Fruit fly (Drosophila melanogaster) whole organism, prepupa: ENCODE data around the gene LysRS.
A peak's percentile ranks its signal among the peaks of the same experiment; 100 is the strongest.

ENCODE experiments used
- Blimp-1 ChIP-seq: fragments of 200-800 bp; sonication (Bioruptor generic); optimal IDR thresholded peaks from 3 replicates; lab custom pipeline; 2017; ENCODE audit warnings: missing biosample characterization, missing genetic modification characterization, mild to moderate bottlenecking, moderate library complexity, missing genetic modification reagents
- CG10631 ChIP-seq: fragments of 200-800 bp; sonication (Bioruptor generic); optimal IDR thresholded peaks from 2 replicates; lab custom pipeline; 2016; ENCODE audit warnings: missing biosample characterization, missing genetic modification characterization
- CG11294 ChIP-seq: fragments of 200-800 bp; sonication (Bioruptor generic); IDR thresholded peaks from 2 replicates; pipeline ENCODE4 v1.3.6; 2022; ENCODE audit warnings: missing biosample characterization, missing genetic modification characterization
- CG11902 ChIP-seq: fragments of 200-800 bp; sonication (Bioruptor generic); optimal IDR thresholded peaks from 3 replicates; lab custom pipeline; 2016; ENCODE audit warnings: missing biosample characterization, missing genetic modification characterization
- CG15336 ChIP-seq: fragments of 200-800 bp; sonication (Bioruptor generic); IDR thresholded peaks from 2 replicates; pipeline ENCODE4 v1.3.6; 2022; ENCODE audit warnings: missing biosample characterization, missing genetic modification characterization
- CG1621 ChIP-seq: fragments of 200-800 bp; sonication (Bioruptor generic); optimal IDR thresholded peaks from 3 replicates; lab custom pipeline; 2018; ENCODE audit warnings: missing biosample characterization, mild to moderate bottlenecking, missing genetic modification characterization
- CG16779 ChIP-seq: fragments of 200-800 bp; sonication (Bioruptor generic); optimal IDR thresholded peaks from 3 replicates; lab custom pipeline; 2017; ENCODE audit warnings: missing biosample characterization, mild to moderate bottlenecking, missing genetic modification characterization
- CG3032 ChIP-seq: fragments of 200-800 bp; optimal IDR thresholded peaks from 2 replicates; lab custom pipeline; 2019; ENCODE audit warnings: missing biosample characterization, mild to moderate bottlenecking, missing genetic modification characterization, moderate library complexity
- CG32006 ChIP-seq: fragments of 200-800 bp; sonication (Bioruptor generic); optimal IDR thresholded peaks from 3 replicates; lab custom pipeline; 2017; ENCODE audit warnings: missing biosample characterization, mild to moderate bottlenecking, missing genetic modification characterization
- CG34406 ChIP-seq: fragments of 200-800 bp; sonication (Bioruptor generic); optimal IDR thresholded peaks from 3 replicates; lab custom pipeline; 2016; ENCODE audit warnings: missing biosample characterization, missing genetic modification characterization
- CG6276 ChIP-seq: fragments of 200-800 bp; sonication (Bioruptor generic); optimal IDR thresholded peaks from 2 replicates; lab custom pipeline; 2017; ENCODE audit warnings: missing biosample characterization, mild to moderate bottlenecking, missing genetic modification characterization
- CG6792 ChIP-seq: fragments of 200-800 bp; sonication (Bioruptor generic); optimal IDR thresholded peaks from 3 replicates; lab custom pipeline; 2016; ENCODE audit warnings: missing biosample characterization, missing genetic modification characterization
- CG6808 ChIP-seq: fragments of 200-800 bp; sonication (Bioruptor generic); optimal IDR thresholded peaks from 3 replicates; lab custom pipeline; 2017; ENCODE audit warnings: missing biosample characterization, missing genetic modification characterization, mild to moderate bottlenecking, moderate library complexity, missing genetic modification reagents
- CG6854 ChIP-seq: fragments of 200-800 bp; sonication (Bioruptor generic); optimal IDR thresholded peaks from 2 replicates; lab custom pipeline; 2017; ENCODE audit warnings: missing biosample characterization, mild to moderate bottlenecking, missing genetic modification characterization
- CG8119 ChIP-seq: fragments of 200-800 bp; sonication (Bioruptor generic); IDR thresholded peaks from 3 replicates; pipeline ENCODE4 v1.3.6; 2022; ENCODE audit warnings: missing biosample characterization, missing genetic modification characterization
- CG8632 ChIP-seq: fragments of 200-800 bp; sonication (Bioruptor generic); optimal IDR thresholded peaks from 3 replicates; lab custom pipeline; 2016; ENCODE audit warnings: missing biosample characterization, missing genetic modification characterization
- CG9139 ChIP-seq: fragments of 200-800 bp; sonication (Bioruptor generic); optimal IDR thresholded peaks from 3 replicates; lab custom pipeline; 2017; ENCODE audit warnings: missing biosample characterization, mild to moderate bottlenecking, missing genetic modification characterization
- Eip75B ChIP-seq: fragments of 200-800 bp; sonication (Bioruptor generic); optimal IDR thresholded peaks from 3 replicates; lab custom pipeline; 2016; ENCODE audit warnings: missing biosample characterization, missing genetic modification characterization
- Eip78C ChIP-seq: fragments of 200-800 bp; sonication (Bioruptor generic); peaks from one replicate; lab custom pipeline; 2016; ENCODE audit warnings: missing biosample characterization, missing genetic modification characterization
- Eip93F ChIP-seq: fragments of 200-800 bp; sonication (Bioruptor generic); optimal IDR thresholded peaks from 2 replicates; lab custom pipeline; 2016; ENCODE audit warnings: missing biosample characterization, mild to moderate bottlenecking, missing genetic modification characterization
- Ets21C ChIP-seq: fragments of 200-800 bp; sonication (Bioruptor generic); optimal IDR thresholded peaks from 3 replicates; lab custom pipeline; 2016; ENCODE audit warnings: missing biosample characterization, missing genetic modification characterization
- Ets96B ChIP-seq: fragments of 200-800 bp; optimal IDR thresholded peaks from 2 replicates; lab custom pipeline; 2019; ENCODE audit warnings: missing biosample characterization, mild to moderate bottlenecking, missing genetic modification characterization, moderate library complexity
- Hr38 ChIP-seq: sonication (Bioruptor generic); optimal IDR thresholded peaks from 2 replicates; lab custom pipeline; 2016; ENCODE audit warnings: missing biosample characterization, missing genetic modification characterization
- Hr4 ChIP-seq: fragments of 200-800 bp; sonication (Bioruptor generic); optimal IDR thresholded peaks from 3 replicates; lab custom pipeline; 2016; ENCODE audit warnings: missing biosample characterization, missing genetic modification characterization
- Lpt ChIP-seq: fragments of 200-800 bp; sonication (Bioruptor generic); optimal IDR thresholded peaks from 3 replicates; lab custom pipeline; 2016; ENCODE audit warnings: missing biosample characterization, missing genetic modification characterization
- Met ChIP-seq: fragments of 200-800 bp; sonication (Bioruptor generic); optimal IDR thresholded peaks from 3 replicates; lab custom pipeline; 2016; ENCODE audit warnings: missing biosample characterization, missing genetic modification characterization
- Sox102F ChIP-seq: fragments of 200-800 bp; sonication (Bioruptor generic); optimal IDR thresholded peaks from 2 replicates; lab custom pipeline; 2016; ENCODE audit warnings: missing biosample characterization, mild to moderate bottlenecking, missing genetic modification characterization
- Sox14 ChIP-seq: fragments of 200-800 bp; sonication (Bioruptor generic); optimal IDR thresholded peaks from 3 replicates; lab custom pipeline; 2016; ENCODE audit warnings: missing biosample characterization, missing genetic modification characterization
- Sox15 ChIP-seq: fragments of 200-800 bp; sonication (Bioruptor generic); optimal IDR thresholded peaks from 3 replicates; lab custom pipeline; 2016; ENCODE audit warnings: missing biosample characterization, missing genetic modification characterization
- dsx ChIP-seq: fragments of 200-800 bp; optimal IDR thresholded peaks from 3 replicates; lab custom pipeline; 2019; ENCODE audit warnings: missing biosample characterization, mild to moderate bottlenecking, missing genetic modification characterization, moderate library complexity; ENCODE audit not compliant: poor library complexity, severe bottlenecking
- eg ChIP-seq: fragments of 200-800 bp; sonication (Bioruptor generic); IDR thresholded peaks from 3 replicates; pipeline ENCODE4 v1.3.6; 2022; ENCODE audit warnings: missing biosample characterization, missing genetic modification characterization
- esn ChIP-seq: fragments of 200-800 bp; sonication (Bioruptor generic); optimal IDR thresholded peaks from 2 replicates; lab custom pipeline; 2016; ENCODE audit warnings: missing biosample characterization, mild to moderate bottlenecking, missing genetic modification characterization, moderate library complexity
- fd59A ChIP-seq: fragments of 200-800 bp; sonication (Bioruptor generic); optimal IDR thresholded peaks from 2 replicates; lab custom pipeline; 2017; ENCODE audit warnings: missing biosample characterization, mild to moderate bottlenecking, missing genetic modification characterization, missing genetic modification reagents
- lz ChIP-seq: fragments of 200-800 bp; sonication (Bioruptor generic); optimal IDR thresholded peaks from 3 replicates; lab custom pipeline; 2016; ENCODE audit warnings: missing biosample characterization, missing genetic modification characterization
- net ChIP-seq: fragments of 200-800 bp; sonication (Bioruptor generic); optimal IDR thresholded peaks from 3 replicates; lab custom pipeline; 2016; ENCODE audit warnings: missing biosample characterization, missing genetic modification characterization
- spab ChIP-seq: fragments of 200-800 bp; sonication (Bioruptor generic); optimal IDR thresholded peaks from 2 replicates; lab custom pipeline; 2017; ENCODE audit warnings: missing biosample characterization, mild to moderate bottlenecking, missing genetic modification characterization, missing genetic modification reagents
- ss ChIP-seq, 2 experiments: fragments of 200-800 bp; sonication (Bioruptor generic); optimal IDR thresholded peaks; 2 replicates in 1 of 2; 3 replicates in 1 of 2; lab custom pipeline; 2017 to 2018; ENCODE audit warnings: mild to moderate bottlenecking in 2 of 2, missing biosample characterization in 2 of 2, missing genetic modification characterization in 2 of 2, moderate library complexity in 1 of 2
- svp ChIP-seq: fragments of 200-800 bp; sonication (Bioruptor generic); peaks from one replicate; lab custom pipeline; 2016; ENCODE audit warnings: missing biosample characterization, missing genetic modification characterization
- topi ChIP-seq: fragments of 200-800 bp; sonication (Bioruptor generic); optimal IDR thresholded peaks from 3 replicates; lab custom pipeline; 2016; ENCODE audit warnings: missing biosample characterization, missing genetic modification characterization
- vri ChIP-seq: fragments of 200-800 bp; sonication (Bioruptor generic); optimal IDR thresholded peaks from 3 replicates; lab custom pipeline; 2016; ENCODE audit warnings: missing biosample characterization, mild to moderate bottlenecking, missing genetic modification characterization

The LysRS gene

DNA sequence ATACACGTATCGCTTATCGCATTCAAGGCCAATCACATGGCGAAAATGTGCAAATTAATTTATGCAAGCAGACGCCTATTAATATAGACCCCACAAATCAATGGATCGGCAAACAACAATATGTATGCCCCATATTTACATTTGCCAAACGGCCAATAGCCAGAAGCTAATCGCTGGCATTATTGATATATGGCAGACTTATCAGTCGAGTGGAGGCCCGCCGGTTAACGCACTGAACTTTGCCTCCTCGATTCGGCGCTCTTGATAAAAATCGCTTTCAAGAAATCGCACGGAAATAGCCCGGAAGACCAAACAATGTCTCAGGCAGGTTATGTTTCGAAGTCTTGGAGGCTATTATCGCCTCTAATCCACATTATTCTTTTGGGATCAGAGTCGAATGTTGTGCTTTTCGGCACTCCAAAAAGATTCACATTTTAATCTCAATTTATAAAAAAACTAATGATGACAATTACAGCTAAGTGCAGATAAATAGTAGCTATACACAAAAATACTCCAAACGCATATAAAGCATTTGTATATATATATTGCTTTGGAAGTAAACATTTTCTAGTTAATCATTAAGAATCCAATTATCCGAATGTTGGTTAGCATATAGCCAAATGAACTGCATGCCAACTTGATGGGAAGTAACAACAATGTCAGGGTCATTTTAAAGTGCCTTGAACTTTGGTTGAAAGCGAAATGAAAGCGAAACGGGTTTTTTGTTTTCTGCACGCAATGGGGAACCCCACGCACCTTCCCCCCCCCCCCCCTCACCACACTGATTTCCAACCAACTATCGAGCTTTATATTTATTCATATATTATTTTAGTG lies 32.0 kb downstream of the LysRS start:
- TF ChIP-seq Eip78C (GFP tag; lab: Kevin White, UChicago) (peak; percentile 74), net (GFP tag; lab: Kevin White, UChicago) (no peak), lz (GFP tag; lab: Kevin White, UChicago) (no peak), spab (GFP tag; lab: Kevin White, UChicago) (no peak), svp (GFP tag; lab: Kevin White, UChicago) (peak; percentile 91), CG9139 (GFP tag; lab: Kevin White, UChicago) (no peak), Eip75B (GFP tag; lab: Kevin White, UChicago) (no peak), eg (GFP tag; lab: Robert Waterston, UW) (no peak), vri (GFP tag; lab: Kevin White, UChicago) (peak; percentile 49), CG11902 (GFP tag; lab: Kevin White, UChicago) (no peak), CG11294 (GFP tag; lab: Robert Waterston, UW) (no peak), CG34406 (GFP tag; lab: Kevin White, UChicago) (no peak), CG6808 (no peak), Blimp-1 (GFP tag; lab: Kevin White, UChicago) (peak; percentile 70)

DNA sequence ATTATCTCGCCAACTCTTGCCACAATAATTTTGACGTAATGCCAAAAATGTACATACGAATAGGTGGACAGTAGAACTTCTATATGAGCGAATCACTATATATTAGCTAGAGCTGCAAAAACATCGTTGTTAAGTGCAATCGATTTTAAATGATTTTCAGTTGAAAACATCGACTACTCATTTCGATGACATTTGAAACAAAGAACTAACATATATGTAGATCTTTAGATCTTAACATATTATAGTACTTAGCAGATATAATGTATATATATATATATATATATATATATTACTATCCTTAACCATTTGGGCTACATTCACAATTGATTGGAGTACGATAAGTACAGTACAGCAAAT lies 32.6 kb downstream of the LysRS start, which contains the start of gene CG42395:
Gene CG42395 (minus strand): TSS at position 101 of the 357 bp plus-strand sequence.
- TF ChIP-seq CG11902 (GFP tag; lab: Kevin White, UChicago) (no peak), CG16779 (no peak), eg (GFP tag; lab: Robert Waterston, UW) (no peak), Sox14 (no peak), ss (GFP tag; optimal IDR thresholded peaks at IDR 0.05; lab: Kevin White, UChicago) (no peak), CG11294 (GFP tag; lab: Robert Waterston, UW) (no peak), CG1621 (tag; lab: Kevin White, UChicago) (no peak), CG10631 (GFP tag; lab: Kevin White, UChicago) (no peak), Ets21C (no peak), CG6854 (GFP tag; lab: Kevin White, UChicago) (no peak), fd59A (no peak), Eip93F (GFP tag; lab: Kevin White, UChicago) (no peak), CG6276 (GFP tag; lab: Kevin White, UChicago) (no peak), CG34406 (GFP tag; lab: Kevin White, UChicago) (no peak), CG3032 (tag; lab: Kevin White, UChicago) (no peak), Lpt (no peak), svp (GFP tag; lab: Kevin White, UChicago) (no peak), CG6792 (GFP tag; lab: Kevin White, UChicago) (no peak), Hr38 (no peak), Ets96B (tag; lab: Kevin White, UChicago) (no peak)

DNA sequence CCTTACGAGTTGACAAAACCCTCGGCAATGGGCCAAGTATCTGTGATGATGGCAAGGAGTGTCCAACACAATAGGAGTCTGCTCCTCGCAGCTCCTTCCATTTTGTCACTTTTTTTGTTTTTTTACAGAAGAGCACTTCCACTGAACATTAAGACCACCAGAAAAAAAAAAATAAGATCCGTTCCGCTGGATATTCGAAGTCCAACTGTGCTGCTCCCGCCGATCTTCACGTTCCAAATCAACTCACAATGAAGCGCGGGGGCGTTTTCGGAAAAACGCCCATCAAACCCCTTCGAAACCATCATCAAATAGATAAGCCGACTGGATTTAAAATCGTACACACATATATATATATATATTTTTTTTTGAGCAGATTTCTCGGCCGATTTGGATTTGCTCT lies 37.5 kb downstream of the LysRS start, which contains the start of gene Cubn:
Gene Cubn (minus strand): TSS at position 101 of the 400 bp plus-strand sequence.
- no peak for TF ChIP-seq Eip78C (GFP tag; lab: Kevin White, UChicago)
- TF ChIP-seq CG6808: no peak
- no peak for TF ChIP-seq Sox15
- no peak for TF ChIP-seq topi (GFP tag; lab: Kevin White, UChicago)
- TF ChIP-seq Met: no peak
- TF ChIP-seq CG8119 (GFP tag; lab: Robert Waterston, UW): no peak
- no peak for TF ChIP-seq Sox102F (GFP tag; lab: Kevin White, UChicago)
- no peak for TF ChIP-seq ss (GFP tag; optimal IDR thresholded peaks at IDR 0.05; lab: Kevin White, UChicago)
- no peak for TF ChIP-seq Lpt
- no peak for TF ChIP-seq CG32006 (GFP tag; lab: Kevin White, UChicago)
- TF ChIP-seq svp (GFP tag; lab: Kevin White, UChicago): no peak
- TF ChIP-seq CG15336: no peak
- no peak for TF ChIP-seq dsx (GFP tag; lab: Kevin White, UChicago)
- no peak for TF ChIP-seq esn
- no peak for TF ChIP-seq Hr4 (GFP tag; lab: Kevin White, UChicago)
- no peak for TF ChIP-seq CG8632 (GFP tag; lab: Kevin White, UChicago)
- TF ChIP-seq spab (GFP tag; lab: Kevin White, UChicago): no peak
- TF ChIP-seq CG6276 (GFP tag; lab: Kevin White, UChicago): no peak
- no peak for TF ChIP-seq Ets21C
